Worm (Caenorhabditis elegans): ENCODE results near the gene ubxn-6.

ce11 chrIV:4763844-4764243, 45.5 kb downstream of the ubxn-6 start, which contains the start of gene Y17G9B.2:
- TF ChIP-seq ceh-36 (tag; optimal IDR thresholded peaks at IDR 0.05) (no peak), flt-1 (GFP tag; IDR thresholded peaks at IDR 0.05) (no peak), pes-1 (GFP tag; IDR thresholded peaks at IDR 0.05) (no peak), B0310.2 (tag; optimal IDR thresholded peaks at IDR 0.05) (no peak), ama-1 (optimal IDR thresholded peaks at IDR 0.05) (no peak), scrt-1 (GFP tag; IDR thresholded peaks at IDR 0.05) (no peak), hmbx-1 (tag; optimal IDR thresholded peaks at IDR 0.05) (no peak), hnd-1 (tag; optimal IDR thresholded peaks at IDR 0.05) (no peak), ceh-13 (GFP tag; optimal IDR thresholded peaks at IDR 0.05) (no peak), tbx-37 (GFP tag; conservative IDR thresholded peaks at IDR 0.05) (no peak)
